Fruit fly (Drosophila melanogaster): ENCODE results near the gene ohgt.

Gene ohgt

dm6 chr3R:10075323-10075788, 26.4 kb downstream of the ohgt start, which contains the start of gene Alp13:
Alp13 (minus strand) TSS chr3R:10075373.
- TF ChIP-seq noc (tag; optimal IDR thresholded peaks at IDR 0.05) = no peak

- TF ChIP-seq noc (tag; optimal IDR thresholded peaks at IDR 0.05) = no peak
These were observed 27.7 kb downstream of the ohgt start for dm6 chr3R:10076665-10077064.

dm6 chr3R:10078468-10079143, 29.6 kb downstream of the ohgt start:
- TF ChIP-seq noc (tag; optimal IDR thresholded peaks at IDR 0.05) = no peak

- no peak for TF ChIP-seq noc (tag; optimal IDR thresholded peaks at IDR 0.05)
These were observed 30.4 kb downstream of the ohgt start for dm6 chr3R:10079267-10079987.

- no peak for TF ChIP-seq noc (tag; optimal IDR thresholded peaks at IDR 0.05)
These were observed 31.7 kb downstream of the ohgt start for dm6 chr3R:10080699-10081098.

- no peak for TF ChIP-seq noc (tag; optimal IDR thresholded peaks at IDR 0.05)
These were observed 32.6 kb downstream of the ohgt start for dm6 chr3R:10081469-10082111.

- no peak for TF ChIP-seq noc (tag; optimal IDR thresholded peaks at IDR 0.05)
These were observed 33.6 kb downstream of the ohgt start for dm6 chr3R:10082549-10083075.

dm6 chr3R:10083077-10083476, 34.1 kb downstream of the ohgt start:
- TF ChIP-seq noc (tag; optimal IDR thresholded peaks at IDR 0.05) = no peak

- TF ChIP-seq noc (tag; optimal IDR thresholded peaks at IDR 0.05) = no peak
These were observed 35.2 kb downstream of the ohgt start for dm6 chr3R:10084179-10084647.

dm6 chr3R:10084914-10085313, 35.9 kb downstream of the ohgt start:
- peak; percentile 93 for TF ChIP-seq noc (tag; optimal IDR thresholded peaks at IDR 0.05)

dm6 chr3R:10086222-10086621, 37.2 kb downstream of the ohgt start:
- no peak for TF ChIP-seq noc (tag; optimal IDR thresholded peaks at IDR 0.05)

dm6 chr3R:10086683-10087082, 37.7 kb downstream of the ohgt start:
- no peak for TF ChIP-seq noc (tag; optimal IDR thresholded peaks at IDR 0.05)

- TF ChIP-seq noc (tag; optimal IDR thresholded peaks at IDR 0.05) = peak; percentile 77
These were observed 38.4 kb downstream of the ohgt start for dm6 chr3R:10087206-10087927.

- no peak for TF ChIP-seq noc (tag; optimal IDR thresholded peaks at IDR 0.05)
These were observed 40.2 kb downstream of the ohgt start for dm6 chr3R:10089171-10089664.

- TF ChIP-seq noc (tag; optimal IDR thresholded peaks at IDR 0.05) = no peak
These were observed 41.9 kb downstream of the ohgt start for dm6 chr3R:10090906-10091305.

- no peak for TF ChIP-seq noc (tag; optimal IDR thresholded peaks at IDR 0.05)
These were observed 42.5 kb downstream of the ohgt start for dm6 chr3R:10091513-10091912.

Measured in whole organism, larva.